Worm (Caenorhabditis elegans): ENCODE results near the gene T23G4.127.
"Not testable (repeated sequence)": the region's sequence is repeated elsewhere in the genome, so short reads cannot be mapped to it uniquely, and the experiment has no call there.

Gene T23G4.127

ce11 chrIV:13667975-13668374 lies 30.5 kb downstream of the T23G4.127 start:
- 0 out of 2 replicates have a peak, but pooled peaks have one; percentile 45 for TF ChIP-seq arid-1 (GFP tag; conservative IDR thresholded peaks at IDR 0.05)
- peak; percentile 77 for TF ChIP-seq snpc-1.2 (GFP tag; IDR thresholded peaks at IDR 0.05)

- TF ChIP-seq snpc-1.2 (GFP tag; IDR thresholded peaks at IDR 0.05) (peak; percentile 70; the same call in 1 of the 2 replicates), zip-11 (GFP tag; IDR thresholded peaks at IDR 0.05) (no peak)
Measured at ce11 chrIV:13666849-13667430, 31.6 kb downstream of the T23G4.127 start, which contains the start of gene fbxa-215. Gene fbxa-215, minus strand, starts transcription at chrIV:13666909.

ce11 chrIV:13665073-13665472 lies 33.4 kb downstream of the T23G4.127 start:
- 0 out of 2 replicates have a peak, but pooled peaks have one; percentile 47 for TF ChIP-seq snpc-1.2 (GFP tag; IDR thresholded peaks at IDR 0.05)
- no peak for TF ChIP-seq aha-1 (tag)
- TF ChIP-seq lin-29 (GFP tag; IDR thresholded peaks at IDR 0.05): no peak

ce11 chrIV:13664090-13664489 lies 34.4 kb downstream of the T23G4.127 start, which contains the start of gene Y45F10C.4:
Gene Y45F10C.4, minus strand, starts transcription at chrIV:13664190.
- TF ChIP-seq F49E8.2 (tag; optimal IDR thresholded peaks at IDR 0.05; ENCODE audit: borderline replicate concordance): no peak
- TF ChIP-seq set-16 (GFP tag; IDR thresholded peaks at IDR 0.05): no peak
- TF ChIP-seq T26A8.4 (GFP tag; IDR thresholded peaks at IDR 0.05): no peak
- TF ChIP-seq ZK337.2 (GFP tag; IDR thresholded peaks at IDR 0.05): no peak
- no peak for TF ChIP-seq nhr-77 (tag; optimal IDR thresholded peaks at IDR 0.05)
- no peak for TF ChIP-seq snpc-1.2 (GFP tag; IDR thresholded peaks at IDR 0.05)
- no peak for TF ChIP-seq attf-4 (tag; optimal IDR thresholded peaks at IDR 0.05)

- TF ChIP-seq pha-4 (GFP tag; IDR thresholded peaks at IDR 0.05); pha-4 (tag; optimal IDR thresholded peaks at IDR 0.05); nhr-102 (tag; optimal IDR thresholded peaks at IDR 0.05); nhr-76 (tag; optimal IDR thresholded peaks at IDR 0.05): not testable (repeated sequence)
Measured at ce11 chrIV:13662570-13662969, 35.9 kb downstream of the T23G4.127 start, which contains the start of gene Y45F10C.2. Gene Y45F10C.2, minus strand, starts transcription at chrIV:13662670.

ce11 chrIV:13659449-13659848 lies 39.1 kb downstream of the T23G4.127 start, which contains the start of gene Y45F10C.1:
Gene Y45F10C.1, minus strand, starts transcription at chrIV:13659549.
- not testable (repeated sequence) for TF ChIP-seq nhr-10, aly-2, daf-12 (tag; optimal IDR thresholded peaks at IDR 0.05)

- TF ChIP-seq snpc-1.2 (GFP tag; IDR thresholded peaks at IDR 0.05) (peak; percentile 92), mdt-29 (GFP tag; IDR thresholded peaks at IDR 0.05) (0 out of 2 replicates have a peak, but pooled peaks have one; percentile 45)
Measured at ce11 chrIV:13658142-13658541, 40.4 kb downstream of the T23G4.127 start.

ce11 chrIV:13652023-13652422 lies 46.5 kb downstream of the T23G4.127 start, which contains the start of gene Y45F10C.6:
Gene Y45F10C.6, plus strand, starts transcription at chrIV:13652323.
- TF ChIP-seq lsy-2, ZK546.5, ceh-62 (tag; optimal IDR thresholded peaks at IDR 0.05): not testable (repeated sequence)

- TF ChIP-seq unc-130 (GFP tag; optimal IDR thresholded peaks at IDR 0.05); madf-5 (GFP tag; IDR thresholded peaks at IDR 0.05); fkh-10 (GFP tag; optimal IDR thresholded peaks at IDR 0.05): not testable (repeated sequence)
Measured at ce11 chrIV:13651411-13651810, 47.1 kb downstream of the T23G4.127 start, which contains the start of gene C08F11.12. Gene C08F11.12, minus strand, starts transcription at chrIV:13651511.
